Fruit fly (Drosophila melanogaster): ENCODE results near the gene inaF-D.

- TF ChIP-seq Ets21C (GFP tag; optimal IDR thresholded peaks at IDR 0.05) (peak; percentile 67), ss (GFP tag; optimal IDR thresholded peaks at IDR 0.05) (peak; percentile 54 to 76), Sox14 (GFP tag; optimal IDR thresholded peaks at IDR 0.05) (peak; percentile 74), Ets96B (tag; optimal IDR thresholded peaks at IDR 0.05) (peak; percentile 29), CG1621 (tag; optimal IDR thresholded peaks at IDR 0.05) (peak; percentile 14), dsx (GFP tag; optimal IDR thresholded peaks at IDR 0.05; ENCODE audit: poor library complexity, severe bottlenecking) (peak; percentile 45)
Measured at dm6 chrX:11681558-11682551, 47.0 kb downstream of the inaF-D start.
